Fruit fly (Drosophila melanogaster) whole organism, embryonic: ENCODE data around the gene CG17744.

Experiments
- Abd-B ChIP-seq: fragments of 200-800 bp; sonication (Bioruptor generic); optimal IDR thresholded peaks from 2 replicates; lab custom pipeline; 2018; ENCODE audit warnings: missing biosample characterization, mild to moderate bottlenecking, missing genetic modification characterization, moderate library complexity
- Adf1 ChIP-seq: fragments of 200-800 bp; sonication (Bioruptor generic); IDR thresholded peaks from 2 replicates; pipeline ENCODE4 v1.3.6; 2022; ENCODE audit warnings: missing biosample characterization, missing genetic modification characterization
- Awh ChIP-seq: fragments of 200-800 bp; sonication (Bioruptor generic); IDR thresholded peaks from 2 replicates; pipeline ENCODE4, ENCODE4 v1.3.6; 2022; ENCODE audit warnings: missing biosample characterization, missing genetic modification characterization
- CG10959 ChIP-seq: fragments of 200-800 bp; sonication (Bioruptor generic); IDR thresholded peaks from 2 replicates; pipeline ENCODE4 v1.3.6; 2022; ENCODE audit warnings: missing biosample characterization, missing genetic modification characterization
- CG11723 ChIP-seq: fragments of 200-800 bp; sonication (Bioruptor generic); optimal IDR thresholded peaks from 2 replicates; lab custom pipeline; 2017; ENCODE audit warnings: missing biosample characterization, mild to moderate bottlenecking, missing genetic modification characterization
- CG12155 ChIP-seq: fragments of 200-800 bp; sonication (Bioruptor generic); optimal IDR thresholded peaks from 3 replicates; lab custom pipeline; 2016; ENCODE audit warnings: missing biosample characterization, missing genetic modification characterization
- CG12659 ChIP-seq: fragments of 200-800 bp; sonication (Bioruptor generic); optimal IDR thresholded peaks from 3 replicates; lab custom pipeline; 2017; ENCODE audit warnings: mild to moderate bottlenecking, missing biosample characterization, missing genetic modification reagents, missing genetic modification characterization
- CG13287 ChIP-seq: fragments of 200-800 bp; sonication (Bioruptor generic); IDR thresholded peaks from 2 replicates; pipeline ENCODE4 v1.3.6; 2022; ENCODE audit warnings: missing biosample characterization, missing genetic modification characterization; ENCODE audit not compliant: partially characterized antibody
- CG15011 ChIP-seq: fragments of 200-800 bp; sonication (Bioruptor generic); optimal IDR thresholded peaks from 3 replicates; lab custom pipeline; 2018; ENCODE audit warnings: missing biosample characterization, mild to moderate bottlenecking, missing genetic modification characterization
- CG15514 ChIP-seq: fragments of 200-800 bp; sonication (Bioruptor generic); optimal IDR thresholded peaks from 3 replicates; lab custom pipeline; 2017; ENCODE audit warnings: missing biosample characterization, missing genetic modification characterization, mild to moderate bottlenecking, moderate library complexity, missing genetic modification reagents
- CG15601 ChIP-seq: fragments of 200-800 bp; sonication (Bioruptor generic); optimal IDR thresholded peaks from 3 replicates; lab custom pipeline; 2019; ENCODE audit warnings: missing biosample characterization, mild to moderate bottlenecking, missing genetic modification characterization, moderate library complexity
- CG16863 ChIP-seq: fragments of 200-800 bp; sonication (Bioruptor generic); optimal IDR thresholded peaks from 3 replicates; lab custom pipeline; 2016; ENCODE audit warnings: missing biosample characterization, missing genetic modification characterization
- CG2129 ChIP-seq: fragments of 200-800 bp; sonication (Bioruptor generic); IDR thresholded peaks from 2 replicates; pipeline ENCODE4 v1.3.6; 2022; ENCODE audit warnings: missing biosample characterization, missing genetic modification characterization; ENCODE audit not compliant: partially characterized antibody
- CG42726 ChIP-seq: fragments of 200-800 bp; sonication (Bioruptor generic); IDR thresholded peaks from 2 replicates; pipeline ENCODE4 v1.3.6; 2022; ENCODE audit warnings: missing biosample characterization, missing genetic modification characterization; ENCODE audit not compliant: partially characterized antibody
- CG4820 ChIP-seq: fragments of 200-800 bp; sonication (Bioruptor generic); optimal IDR thresholded peaks from 3 replicates; lab custom pipeline; 2016; ENCODE audit warnings: missing biosample characterization, missing genetic modification characterization
- CG4854 ChIP-seq: fragments of 200-800 bp; sonication (Bioruptor generic); optimal IDR thresholded peaks from 2 replicates; lab custom pipeline; 2016; ENCODE audit warnings: missing biosample characterization, missing genetic modification characterization, inconsistent platforms
- CG7372 ChIP-seq: fragments of 200-800 bp; sonication (Bioruptor generic); IDR thresholded peaks from 2 replicates; pipeline ENCODE4 v1.3.6; 2022; ENCODE audit warnings: missing biosample characterization, missing genetic modification characterization
- CG7963 ChIP-seq: fragments of 200-800 bp; sonication (Bioruptor generic); IDR thresholded peaks from 3 replicates; pipeline ENCODE4 v1.3.6; 2022; ENCODE audit warnings: missing biosample characterization, missing genetic modification characterization; ENCODE audit not compliant: partially characterized antibody
- Dbx ChIP-seq: fragments of 200-800 bp; sonication (Bioruptor generic); IDR thresholded peaks from 3 replicates; pipeline ENCODE4 v1.3.6; 2022; ENCODE audit warnings: missing biosample characterization, missing genetic modification characterization
- Dll ChIP-seq: fragments of 200-800 bp; sonication (Bioruptor generic); IDR thresholded peaks from 4 replicates; pipeline ENCODE4 v1.3.6; 2022; ENCODE audit warnings: missing biosample characterization, missing genetic modification characterization; ENCODE audit not compliant: partially characterized antibody
- Dp ChIP-seq: fragments of 200-800 bp; sonication (Bioruptor generic); optimal IDR thresholded peaks from 2 replicates; lab custom pipeline; 2018; ENCODE audit warnings: missing biosample characterization, mild to moderate bottlenecking, missing genetic modification characterization, moderate library complexity
- Gug ChIP-seq: fragments of 200-800 bp; sonication (Bioruptor generic); IDR thresholded peaks from 4 replicates; pipeline ENCODE4 v1.3.6; 2022; ENCODE audit warnings: missing biosample characterization, missing genetic modification characterization
- H15 ChIP-seq: fragments of 200-800 bp; sonication (Bioruptor generic); IDR thresholded peaks from 3 replicates; pipeline ENCODE4 v1.3.6; 2022; ENCODE audit warnings: missing biosample characterization, missing genetic modification characterization
- Max ChIP-seq: fragments of 200-800 bp; sonication (Bioruptor generic); optimal IDR thresholded peaks from 2 replicates; lab custom pipeline; 2016; ENCODE audit warnings: missing biosample characterization, mild to moderate bottlenecking, missing genetic modification characterization
- NC2α ChIP-seq: fragments of 200-800 bp; sonication (Bioruptor generic); optimal IDR thresholded peaks from 2 replicates; lab custom pipeline; 2016; ENCODE audit warnings: missing biosample characterization, missing genetic modification characterization
- Side ChIP-seq: fragments of 200-800 bp; sonication (Bioruptor generic); optimal IDR thresholded peaks from 2 replicates; lab custom pipeline; 2016; ENCODE audit warnings: missing biosample characterization, missing genetic modification characterization
- TFAM ChIP-seq: fragments of 200-800 bp; sonication (Bioruptor generic); optimal IDR thresholded peaks from 2 replicates; lab custom pipeline; 2017; ENCODE audit warnings: missing biosample characterization, missing genetic modification characterization, inconsistent platforms
- Trl ChIP-seq, 3 experiments: fragments of >200 bp in 2 of 3; fragments of 200-800 bp in 1 of 3; sonication (Bioruptor generic) in 1 of 3; optimal IDR thresholded peaks; 2 replicates in 1 of 3; 3 replicates in 2 of 3; lab custom pipeline; 2016 to 2017; ENCODE audit warnings: missing biosample characterization in 1 of 3, missing genetic modification characterization in 1 of 3
- br ChIP-seq: fragments of >200 bp; optimal IDR thresholded peaks from 2 replicates; lab custom pipeline; 2017
- cad ChIP-seq: fragments of >200 bp; optimal IDR thresholded peaks from 2 replicates; lab custom pipeline; 2017; ENCODE audit warnings: missing biosample characterization, missing genetic modification characterization
- cato ChIP-seq: fragments of 200-800 bp; sonication (Bioruptor generic); optimal IDR thresholded peaks from 2 replicates; lab custom pipeline; 2016; ENCODE audit warnings: missing biosample characterization, missing genetic modification characterization, borderline replicate concordance
- caup ChIP-seq: fragments of 200-800 bp; sonication (Bioruptor generic); optimal IDR thresholded peaks from 3 replicates; lab custom pipeline; 2017; ENCODE audit warnings: missing biosample characterization, mild to moderate bottlenecking, missing genetic modification characterization, moderate library complexity; ENCODE audit not compliant: severe bottlenecking
- da ChIP-seq: fragments of 200-800 bp; sonication (Bioruptor generic); optimal IDR thresholded peaks from 2 replicates; lab custom pipeline; 2016; ENCODE audit warnings: missing biosample characterization, missing genetic modification characterization
- dm ChIP-seq: fragments of 200-800 bp; sonication (Bioruptor generic); optimal IDR thresholded peaks from 3 replicates; lab custom pipeline; 2016; ENCODE audit warnings: missing biosample characterization, missing genetic modification characterization
- dpn ChIP-seq, 2 experiments: fragments of 200-800 bp; sonication (Bioruptor generic); optimal IDR thresholded peaks; 3 replicates each; lab custom pipeline; 2016; ENCODE audit warnings: missing biosample characterization in 2 of 2, missing genetic modification characterization in 2 of 2
- dysf ChIP-seq: fragments of 200-800 bp; sonication (Bioruptor generic); IDR thresholded peaks from 3 replicates; pipeline ENCODE4 v1.3.6; 2022; ENCODE audit warnings: missing biosample characterization, missing genetic modification characterization
- emc ChIP-seq: fragments of 200-800 bp; sonication (Bioruptor generic); optimal IDR thresholded peaks from 2 replicates; lab custom pipeline; 2016; ENCODE audit warnings: missing biosample characterization, missing genetic modification characterization
- gfzf ChIP-seq: fragments of 200-800 bp; sonication (Bioruptor generic); optimal IDR thresholded peaks from 2 replicates; lab custom pipeline; 2016; ENCODE audit warnings: missing biosample characterization, mild to moderate bottlenecking, missing genetic modification characterization, moderate library complexity
- grn ChIP-seq: fragments of 200-800 bp; sonication (Bioruptor generic); optimal IDR thresholded peaks from 3 replicates; lab custom pipeline; 2017; ENCODE audit warnings: missing biosample characterization, missing genetic modification characterization
- her ChIP-seq: fragments of 200-800 bp; sonication (Bioruptor generic); optimal IDR thresholded peaks from 2 replicates; lab custom pipeline; 2016; ENCODE audit warnings: missing biosample characterization, missing genetic modification characterization
- jing ChIP-seq: fragments of 200-800 bp; sonication (Bioruptor generic); optimal IDR thresholded peaks from 2 replicates; lab custom pipeline; 2018; ENCODE audit warnings: missing biosample characterization, mild to moderate bottlenecking, missing genetic modification characterization
- row ChIP-seq: fragments of 200-800 bp; sonication (Bioruptor generic); IDR thresholded peaks from 3 replicates; pipeline ENCODE4 v1.3.6; 2022; ENCODE audit warnings: missing biosample characterization, missing genetic modification characterization
- schlank ChIP-seq: fragments of 200-800 bp; sonication (Bioruptor generic); optimal IDR thresholded peaks from 2 replicates; lab custom pipeline; 2018; ENCODE audit warnings: missing biosample characterization, mild to moderate bottlenecking, missing genetic modification characterization
- scrt ChIP-seq: fragments of 200-800 bp; sonication (Bioruptor generic); optimal IDR thresholded peaks from 2 replicates; lab custom pipeline; 2018; ENCODE audit warnings: missing biosample characterization, mild to moderate bottlenecking, missing genetic modification characterization, moderate library complexity
- stwl ChIP-seq: fragments of 200-800 bp; sonication (Bioruptor generic); optimal IDR thresholded peaks from 3 replicates; lab custom pipeline; 2018; ENCODE audit warnings: missing biosample characterization, mild to moderate bottlenecking, missing genetic modification characterization, moderate library complexity
- toy ChIP-seq: fragments of 200-800 bp; sonication (Bioruptor generic); IDR thresholded peaks from 2 replicates; pipeline ENCODE4 v1.3.6; 2022; ENCODE audit warnings: missing biosample characterization, missing genetic modification characterization
- vnd ChIP-seq: fragments of 200-800 bp; sonication (Bioruptor generic); IDR thresholded peaks from 3 replicates; pipeline ENCODE4 v1.3.6; 2022; ENCODE audit warnings: missing biosample characterization, missing genetic modification characterization; ENCODE audit not compliant: partially characterized antibody
- vvl ChIP-seq: fragments of 200-800 bp; sonication (Bioruptor generic); IDR thresholded peaks from 2 replicates; pipeline ENCODE4 v1.3.6; 2022; ENCODE audit warnings: missing biosample characterization, missing genetic modification characterization
- yki ChIP-seq: fragments of >200 bp; optimal IDR thresholded peaks from 3 replicates; lab custom pipeline; 2018
- zfh1 ChIP-seq: fragments of 200-800 bp; sonication (Bioruptor generic); IDR thresholded peaks from 3 replicates; pipeline ENCODE4 v1.3.6; 2022; ENCODE audit warnings: missing biosample characterization, missing genetic modification characterization

The CG17744 gene

dm6 chr3L:6998692-6999091 lies 27.9 kb downstream of the CG17744 start, which contains the start of gene Mp (continued):
- TF ChIP-seq NC2α (no peak), cato (no peak), cad (GFP tag; lab: Kevin White, UChicago) (no peak), jing (no peak), Adf1 (peak; percentile 92), zfh1 (GFP tag; lab: Robert Waterston, UW) (0 out of 3 replicates have a peak, but pooled peaks have one; percentile 8), CG4854 (no peak), vnd (GFP tag; lab: Robert Waterston, UW) (no peak), CG4820 (GFP tag; lab: Kevin White, UChicago) (no peak), Side (GFP tag; lab: Kevin White, UChicago) (no peak), dpn (GFP tag; optimal IDR thresholded peaks at IDR 0.05; lab: Kevin White, UChicago) (no peak), Max (GFP tag; lab: Kevin White, UChicago) (no peak), caup (GFP tag; lab: Kevin White, UChicago) (no peak), CG12155 (GFP tag; lab: Kevin White, UChicago) (no peak), her (no peak), gfzf (GFP tag; lab: Kevin White, UChicago) (no peak), br (lab: Kevin White, UChicago) (no peak), H15 (GFP tag; lab: Robert Waterston, UW) (no peak), dysf (GFP tag; lab: Robert Waterston, UW) (peak; percentile 12; the same call in 1 of the 3 replicates), CG10959 (GFP tag; lab: Robert Waterston, UW) (0 out of 2 replicates have a peak, but pooled peaks have one; percentile 20), TFAM (GFP tag; lab: Kevin White, UChicago) (no peak), vvl (GFP tag; lab: Robert Waterston, UW) (peak; percentile 39), CG11723 (GFP tag; lab: Kevin White, UChicago) (no peak), CG12659 (no peak), Gug (GFP tag; lab: Robert Waterston, UW) (no peak; the same call in 3 of the 4 replicates), grn (no peak), CG15011 (GFP tag; lab: Kevin White, UChicago) (no peak)

dm6 chr3L:6997410-6997809 lies 29.2 kb downstream of the CG17744 start:
- TF ChIP-seq schlank (no peak), da (no peak), Dbx (GFP tag; lab: Robert Waterston, UW) (no peak), toy (GFP tag; lab: Robert Waterston, UW) (no peak), emc (GFP tag; lab: Kevin White, UChicago) (no peak), grn (no peak), Adf1 (peak; percentile 92), TFAM (GFP tag; lab: Kevin White, UChicago) (no peak), Dp (GFP tag; lab: Kevin White, UChicago) (no peak), CG42726 (GFP tag; lab: Robert Waterston, UW) (no peak), Dll (GFP tag; lab: Robert Waterston, UW) (0 out of 4 replicates have a peak, but pooled peaks have one; percentile 27), CG7963 (GFP tag; lab: Robert Waterston, UW) (no peak), row (GFP tag; lab: Robert Waterston, UW) (no peak), scrt (GFP tag; lab: Kevin White, UChicago) (peak; percentile 31), CG15514 (GFP tag; lab: Kevin White, UChicago) (no peak), CG2129 (no peak), CG16863 (GFP tag; lab: Kevin White, UChicago) (no peak), Awh (no peak), stwl (tag; lab: Kevin White, UChicago) (no peak), dm (GFP tag; lab: Kevin White, UChicago) (no peak), Trl (optimal IDR thresholded peaks at IDR 0.05; lab: Kevin White, UChicago) (peak; percentile 78 to 94), Trl (GFP tag; optimal IDR thresholded peaks at IDR 0.05; lab: Kevin White, UChicago) (no peak), CG13287 (peak; percentile 33; the same call in 1 of the 2 replicates), Abd-B (GFP tag; lab: Kevin White, UChicago) (no peak), yki (lab: Kevin White, UChicago) (peak; percentile 40), CG15601 (no peak), vvl (GFP tag; lab: Robert Waterston, UW) (no peak), CG7372 (GFP tag; lab: Robert Waterston, UW) (peak; percentile 63)
